Fruit fly (Drosophila melanogaster) whole organism, embryonic: ENCODE results near the gene Tlk.

Experiments used
- Awh ChIP-seq: fragments of 200-800 bp; sonication (Bioruptor generic); IDR thresholded peaks from 2 replicates; pipeline ENCODE4, ENCODE4 v1.3.6; 2022; ENCODE audit warnings: missing biosample characterization, missing genetic modification characterization
- B-H1 ChIP-seq: fragments of 200-800 bp; sonication (Bioruptor generic); IDR thresholded peaks from 3 replicates; pipeline ENCODE4 v1.3.6; 2022; ENCODE audit warnings: missing biosample characterization, missing genetic modification characterization
- CG10147 ChIP-seq: fragments of 200-800 bp; sonication (Bioruptor generic); optimal IDR thresholded peaks from 2 replicates; lab custom pipeline; 2019; ENCODE audit warnings: missing biosample characterization, mild to moderate bottlenecking, missing genetic modification characterization, moderate library complexity
- CG10462 ChIP-seq: fragments of 200-800 bp; sonication (Bioruptor generic); optimal IDR thresholded peaks from 2 replicates; lab custom pipeline; 2016; ENCODE audit warnings: missing biosample characterization, missing genetic modification characterization
- CG11456 ChIP-seq: fragments of 200-800 bp; sonication (Bioruptor generic); IDR thresholded peaks from 3 replicates; pipeline ENCODE4 v1.3.6; 2022; ENCODE audit warnings: missing biosample characterization, missing genetic modification characterization
- CG11696 ChIP-seq: fragments of 200-800 bp; sonication (Bioruptor generic); IDR thresholded peaks from 2 replicates; pipeline ENCODE4 v1.3.6; 2022; ENCODE audit warnings: missing biosample characterization, missing genetic modification characterization
- CG12155 ChIP-seq: fragments of 200-800 bp; sonication (Bioruptor generic); optimal IDR thresholded peaks from 3 replicates; lab custom pipeline; 2016; ENCODE audit warnings: missing biosample characterization, missing genetic modification characterization
- CG14965 ChIP-seq: fragments of 200-800 bp; sonication (Bioruptor generic); optimal IDR thresholded peaks from 2 replicates; lab custom pipeline; 2016; ENCODE audit warnings: missing biosample characterization, missing genetic modification characterization, borderline replicate concordance
- CG1602 ChIP-seq: fragments of 200-800 bp; sonication (Bioruptor generic); optimal IDR thresholded peaks from 3 replicates; lab custom pipeline; 2016; ENCODE audit warnings: missing biosample characterization, missing genetic modification characterization
- CG2712 ChIP-seq: fragments of 200-800 bp; optimal IDR thresholded peaks from 3 replicates; lab custom pipeline; 2019; ENCODE audit warnings: missing biosample characterization, mild to moderate bottlenecking, missing genetic modification characterization, moderate library complexity
- CG2889 ChIP-seq: fragments of 200-800 bp; sonication (Bioruptor generic); IDR thresholded peaks from 3 replicates; pipeline ENCODE4 v1.3.6; 2022; ENCODE audit warnings: missing biosample characterization, missing genetic modification characterization
- CG31388 ChIP-seq: fragments of 200-800 bp; sonication (Bioruptor generic); optimal IDR thresholded peaks from 2 replicates; lab custom pipeline; 2016; ENCODE audit warnings: missing biosample characterization, missing genetic modification characterization
- CG34376 ChIP-seq: fragments of 200-800 bp; sonication (Bioruptor generic); optimal IDR thresholded peaks from 2 replicates; lab custom pipeline; 2018; ENCODE audit warnings: missing biosample characterization, mild to moderate bottlenecking, missing genetic modification characterization
- CG4360 ChIP-seq: fragments of 200-800 bp; sonication (Bioruptor generic); IDR thresholded peaks from 2 replicates; pipeline ENCODE4 v1.3.6; 2022; ENCODE audit warnings: missing biosample characterization, missing genetic modification characterization
- CG6813 ChIP-seq: fragments of 200-800 bp; sonication (Bioruptor generic); optimal IDR thresholded peaks from 2 replicates; lab custom pipeline; 2017; ENCODE audit warnings: missing biosample characterization, missing genetic modification characterization, mild to moderate bottlenecking, moderate library complexity, missing genetic modification reagents
- CG7357 ChIP-seq: fragments of 200-800 bp; sonication (Bioruptor generic); IDR thresholded peaks from 3 replicates; pipeline ENCODE4 v1.3.6; 2022; ENCODE audit warnings: missing biosample characterization, missing genetic modification characterization
- CG7987 ChIP-seq: fragments of 200-800 bp; sonication (Bioruptor generic); optimal IDR thresholded peaks from 2 replicates; lab custom pipeline; 2018; ENCODE audit warnings: missing biosample characterization, mild to moderate bottlenecking, missing genetic modification characterization, moderate library complexity
- CG9876 ChIP-seq: fragments of 200-800 bp; sonication (Bioruptor generic); optimal IDR thresholded peaks from 2 replicates; lab custom pipeline; 2016; ENCODE audit warnings: missing biosample characterization, missing genetic modification characterization
- Dip3 ChIP-seq: fragments of 200-800 bp; sonication (Bioruptor generic); optimal IDR thresholded peaks from 3 replicates; lab custom pipeline; 2016; ENCODE audit warnings: missing biosample characterization, missing genetic modification characterization
- Dll ChIP-seq: fragments of 200-800 bp; sonication (Bioruptor generic); IDR thresholded peaks from 4 replicates; pipeline ENCODE4 v1.3.6; 2022; ENCODE audit warnings: missing biosample characterization, missing genetic modification characterization; ENCODE audit not compliant: partially characterized antibody
- Elba2 ChIP-seq: fragments of 200-800 bp; sonication (Bioruptor generic); optimal IDR thresholded peaks from 3 replicates; lab custom pipeline; 2016; ENCODE audit warnings: missing biosample characterization, missing genetic modification characterization
- Lim3 ChIP-seq: fragments of 200-800 bp; sonication (Bioruptor generic); IDR thresholded peaks from 2 replicates; pipeline ENCODE4 v1.3.6; 2022; ENCODE audit warnings: missing biosample characterization, missing genetic modification characterization
- Nf-YB ChIP-seq: fragments of 200-800 bp; sonication (Bioruptor generic); optimal IDR thresholded peaks from 3 replicates; lab custom pipeline; 2019; ENCODE audit warnings: missing biosample characterization, mild to moderate bottlenecking, missing genetic modification characterization, moderate library complexity
- Pdp1 ChIP-seq, 2 experiments: fragments of 200-800 bp; sonication (Bioruptor generic); optimal IDR thresholded peaks; 3 replicates each; lab custom pipeline; 2016; ENCODE audit warnings: missing biosample characterization in 2 of 2, missing genetic modification characterization in 2 of 2, mild to moderate bottlenecking in 1 of 2, moderate library complexity in 1 of 2
- Poxn ChIP-seq: fragments of 200-800 bp; sonication (Bioruptor generic); IDR thresholded peaks from 2 replicates; pipeline ENCODE4 v1.3.6; 2022; ENCODE audit warnings: missing biosample characterization, missing genetic modification characterization
- Rfx ChIP-seq: fragments of 200-800 bp; sonication (Bioruptor generic); IDR thresholded peaks from 2 replicates; pipeline ENCODE4 v1.3.6; 2022; ENCODE audit warnings: missing biosample characterization, missing genetic modification characterization
- Rx ChIP-seq: fragments of 200-800 bp; sonication (Bioruptor generic); IDR thresholded peaks from 2 replicates; pipeline ENCODE4 v1.3.6; 2022; ENCODE audit warnings: missing biosample characterization, missing genetic modification characterization
- Scr ChIP-seq: fragments of 200-800 bp; sonication (Bioruptor generic); IDR thresholded peaks from 2 replicates; pipeline ENCODE4 v1.3.6; 2022; ENCODE audit warnings: missing biosample characterization, missing genetic modification characterization; ENCODE audit not compliant: partially characterized antibody
- YL-1 ChIP-seq: fragments of 200-800 bp; sonication (Bioruptor generic); optimal IDR thresholded peaks from 3 replicates; lab custom pipeline; 2017; ENCODE audit warnings: missing biosample characterization, mild to moderate bottlenecking, missing genetic modification characterization
- ab ChIP-seq: fragments of 200-800 bp; sonication (Bioruptor generic); optimal IDR thresholded peaks from 2 replicates; lab custom pipeline; 2016; ENCODE audit warnings: missing biosample characterization, missing genetic modification characterization
- aop ChIP-seq: fragments of 200-800 bp; sonication (Bioruptor generic); IDR thresholded peaks from 2 replicates; pipeline ENCODE4 v1.3.6; 2022; ENCODE audit warnings: missing biosample characterization, missing genetic modification characterization
- az2 ChIP-seq: fragments of 200-800 bp; sonication (Bioruptor generic); optimal IDR thresholded peaks from 3 replicates; lab custom pipeline; 2016; ENCODE audit warnings: missing biosample characterization, missing genetic modification characterization
- br ChIP-seq: fragments of >200 bp; optimal IDR thresholded peaks from 2 replicates; lab custom pipeline; 2017
- cato ChIP-seq: fragments of 200-800 bp; sonication (Bioruptor generic); optimal IDR thresholded peaks from 2 replicates; lab custom pipeline; 2016; ENCODE audit warnings: missing biosample characterization, missing genetic modification characterization, borderline replicate concordance
- chn ChIP-seq: fragments of 200-800 bp; sonication (Bioruptor generic); optimal IDR thresholded peaks from 2 replicates; lab custom pipeline; 2016; ENCODE audit warnings: missing biosample characterization, missing genetic modification characterization
- crc ChIP-seq: fragments of 200-800 bp; sonication (Bioruptor generic); optimal IDR thresholded peaks from 2 replicates; lab custom pipeline; 2016; ENCODE audit warnings: missing biosample characterization, missing genetic modification characterization
- danr ChIP-seq: fragments of 200-800 bp; sonication (Bioruptor generic); IDR thresholded peaks from 2 replicates; pipeline ENCODE4 v1.3.6; 2022; ENCODE audit warnings: missing biosample characterization, missing genetic modification characterization
- hth ChIP-seq: fragments of >200 bp; optimal IDR thresholded peaks from 2 replicates; lab custom pipeline; 2017; ENCODE audit warnings: inconsistent platforms
- lola ChIP-seq, 3 experiments: fragments of >200 bp in 2 of 3; fragments of 200-800 bp in 1 of 3; sonication (Bioruptor generic) in 1 of 3; optimal IDR thresholded peaks; 2 replicates each; lab custom pipeline; 2017 to 2019; ENCODE audit warnings: missing biosample characterization in 3 of 3, missing genetic modification characterization in 3 of 3, mild to moderate bottlenecking in 1 of 3, moderate library complexity in 1 of 3
- nom ChIP-seq: fragments of 200-800 bp; sonication (Bioruptor generic); optimal IDR thresholded peaks from 2 replicates; lab custom pipeline; 2017; ENCODE audit warnings: missing biosample characterization, missing genetic modification characterization, mild to moderate bottlenecking, moderate library complexity, missing genetic modification reagents
- pum ChIP-seq: fragments of 200-800 bp; sonication (Bioruptor generic); optimal IDR thresholded peaks from 2 replicates; lab custom pipeline; 2016; ENCODE audit warnings: missing biosample characterization, missing genetic modification characterization
- ranshi ChIP-seq: fragments of 200-800 bp; sonication (Bioruptor generic); IDR thresholded peaks from 2 replicates; pipeline ENCODE4 v1.3.6; 2022; ENCODE audit warnings: missing biosample characterization, missing genetic modification characterization
- rib ChIP-seq: fragments of 200-800 bp; sonication (Bioruptor generic); IDR thresholded peaks from 2 replicates; pipeline ENCODE4 v1.3.6; 2022; ENCODE audit warnings: missing biosample characterization, missing genetic modification characterization
- row ChIP-seq: fragments of 200-800 bp; sonication (Bioruptor generic); IDR thresholded peaks from 3 replicates; pipeline ENCODE4 v1.3.6; 2022; ENCODE audit warnings: missing biosample characterization, missing genetic modification characterization
- ssp ChIP-seq: fragments of 200-800 bp; sonication (Bioruptor generic); IDR thresholded peaks from 2 replicates; pipeline ENCODE4 v1.3.6; 2022; ENCODE audit warnings: missing biosample characterization, missing genetic modification characterization
- toy ChIP-seq: fragments of 200-800 bp; sonication (Bioruptor generic); IDR thresholded peaks from 2 replicates; pipeline ENCODE4 v1.3.6; 2022; ENCODE audit warnings: missing biosample characterization, missing genetic modification characterization
- tup ChIP-seq: fragments of 200-800 bp; sonication (Bioruptor generic); optimal IDR thresholded peaks from 2 replicates; lab custom pipeline; 2016; ENCODE audit warnings: missing biosample characterization, mild to moderate bottlenecking, missing genetic modification characterization, moderate library complexity
- usp ChIP-seq: fragments of >200 bp; optimal IDR thresholded peaks from 2 replicates; lab custom pipeline; 2017; ENCODE audit warnings: missing biosample characterization, missing genetic modification characterization
- wdn ChIP-seq: fragments of 200-800 bp; sonication (Bioruptor generic); IDR thresholded peaks from 2 replicates; pipeline ENCODE4 v1.3.6; 2022; ENCODE audit warnings: missing biosample characterization, missing genetic modification characterization
- wek ChIP-seq: fragments of 200-800 bp; sonication (Bioruptor generic); optimal IDR thresholded peaks from 3 replicates; lab custom pipeline; 2018; ENCODE audit warnings: missing biosample characterization, mild to moderate bottlenecking, missing genetic modification characterization, moderate library complexity

Gene Tlk

dm6 chrX:3742002-3742722, 22.4 kb downstream of the Tlk start (continued):
- TF ChIP-seq Awh (GFP tag; lab: Robert Waterston, UW) (peak; percentile 100), CG1602 (GFP tag; lab: Kevin White, UChicago) (peak; percentile 99), Nf-YB (GFP tag; lab: Kevin White, UChicago) (peak; percentile 89), Scr (GFP tag; lab: Robert Waterston, UW) (0 out of 2 replicates have a peak, but pooled peaks have one; percentile 18), CG34376 (GFP tag; lab: Kevin White, UChicago) (peak; percentile 100), br (lab: Kevin White, UChicago) (no peak), rib (peak; percentile 99), YL-1 (GFP tag; lab: Kevin White, UChicago) (peak; percentile 99), Dip3 (GFP tag; lab: Kevin White, UChicago) (peak; percentile 99), B-H1 (peak; percentile 99), pum (GFP tag; lab: Kevin White, UChicago) (peak; percentile 99), ranshi (GFP tag; lab: Robert Waterston, UW) (peak; percentile 100), CG6813 (GFP tag; lab: Kevin White, UChicago) (peak; percentile 100), CG10147 (GFP tag; lab: Kevin White, UChicago) (peak; percentile 98), ssp (GFP tag; lab: Robert Waterston, UW) (peak; percentile 95), CG31388 (GFP tag; lab: Kevin White, UChicago) (peak; percentile 99), tup (GFP tag; lab: Kevin White, UChicago) (peak; percentile 99), Rx (GFP tag; lab: Robert Waterston, UW) (peak; percentile 100), CG10462 (GFP tag; lab: Kevin White, UChicago) (peak; percentile 99), CG11456 (GFP tag; lab: Robert Waterston, UW) (peak; percentile 100), Rfx (GFP tag; lab: Robert Waterston, UW) (peak; percentile 100), Pdp1 (GFP tag; optimal IDR thresholded peaks at IDR 0.05; lab: Kevin White, UChicago) (peak; percentile 99), usp (GFP tag; lab: Kevin White, UChicago) (no peak), CG11696 (peak; percentile 98), crc (GFP tag; lab: Kevin White, UChicago) (peak; percentile 99), CG4360 (GFP tag; lab: Robert Waterston, UW) (peak; percentile 93), CG2712 (peak; percentile 100), Poxn (GFP tag; lab: Robert Waterston, UW) (peak; percentile 98), Elba2 (GFP tag; lab: Kevin White, UChicago) (peak; percentile 96), Lim3 (peak; percentile 99), CG2889 (GFP tag; lab: Robert Waterston, UW) (peak; percentile 99), CG14965 (peak; percentile 93), wdn (GFP tag; lab: Robert Waterston, UW) (peak; percentile 99), az2 (peak; percentile 100), danr (peak; percentile 99), lola (GFP tag; optimal IDR thresholded peaks at IDR 0.05; lab: Kevin White, UChicago) (peak in 1 of 3 experiments; percentile 99), CG7357 (GFP tag; lab: Robert Waterston, UW) (peak; percentile 98), ab (GFP tag; lab: Kevin White, UChicago) (peak; percentile 98), cato (GFP tag; lab: Kevin White, UChicago) (peak; percentile 99), aop (GFP tag; lab: Robert Waterston, UW) (peak; percentile 98), Dll (GFP tag; lab: Robert Waterston, UW) (peak; percentile 42; the same call in 1 of the 4 replicates), row (peak; percentile 100), CG12155 (GFP tag; lab: Kevin White, UChicago) (peak; percentile 99), CG9876 (GFP tag; lab: Kevin White, UChicago) (peak; percentile 98), wek (GFP tag; lab: Kevin White, UChicago) (peak; percentile 95), nom (peak; percentile 97), toy (GFP tag; lab: Robert Waterston, UW) (peak; percentile 99), hth (lab: Kevin White, UChicago) (no peak), chn (peak; percentile 99), CG7987 (GFP tag; lab: Kevin White, UChicago) (peak; percentile 95)
